Worm (Caenorhabditis elegans): Measurements from ENCODE around the gene F13A2.10.

DNA sequence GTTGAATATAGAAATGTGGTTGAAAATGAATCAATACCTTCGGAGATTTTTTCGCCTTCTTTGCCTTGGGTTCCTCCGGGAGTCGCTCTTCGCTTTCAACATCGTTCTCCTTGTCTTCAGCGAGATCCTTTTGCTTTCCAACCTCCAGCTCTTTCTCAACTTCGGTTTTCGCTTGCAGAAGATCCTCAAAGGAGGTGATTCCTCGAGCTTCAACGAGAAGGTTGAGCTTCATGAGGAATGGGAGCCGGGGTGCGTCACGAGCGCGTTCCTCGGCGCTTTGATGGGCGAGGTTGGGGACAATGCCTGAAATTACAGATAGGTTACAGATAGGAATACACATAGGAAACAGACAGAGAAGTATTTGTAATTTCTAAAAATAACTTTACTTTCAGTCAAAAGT, 12.8 kb upstream of the F13A2.10 start:
- TF ChIP-seq elt-2 (tag; optimal IDR thresholded peaks at IDR 0.05) = no peak
- no peak for TF ChIP-seq ztf-11 (tag; optimal IDR thresholded peaks at IDR 0.05)
- no peak for TF ChIP-seq zag-1 (tag; optimal IDR thresholded peaks at IDR 0.05)
- TF ChIP-seq nhr-12 (tag; optimal IDR thresholded peaks at IDR 0.05) = no peak
- no peak for TF ChIP-seq blmp-1 (tag; optimal IDR thresholded peaks at IDR 0.05)
- no peak for TF ChIP-seq efl-3 (GFP tag; optimal IDR thresholded peaks at IDR 0.05)
- TF ChIP-seq egl-27 (tag; optimal IDR thresholded peaks at IDR 0.05) = no peak
- no peak for TF ChIP-seq nhr-19 (GFP tag; conservative IDR thresholded peaks at IDR 0.05)
- no peak for TF ChIP-seq nhr-237 (tag; optimal IDR thresholded peaks at IDR 0.05)
- TF ChIP-seq nhr-76 (tag; optimal IDR thresholded peaks at IDR 0.05) = no peak
- no peak for TF ChIP-seq skn-1 (tag; optimal IDR thresholded peaks at IDR 0.05)
- no peak for TF ChIP-seq fos-1 (tag; optimal IDR thresholded peaks at IDR 0.05)
